Fruit fly (Drosophila melanogaster): ENCODE measurements around the gene sn.
A peak's percentile ranks its signal among the peaks of the same experiment; 100 is the strongest.

The sn gene

DNA sequence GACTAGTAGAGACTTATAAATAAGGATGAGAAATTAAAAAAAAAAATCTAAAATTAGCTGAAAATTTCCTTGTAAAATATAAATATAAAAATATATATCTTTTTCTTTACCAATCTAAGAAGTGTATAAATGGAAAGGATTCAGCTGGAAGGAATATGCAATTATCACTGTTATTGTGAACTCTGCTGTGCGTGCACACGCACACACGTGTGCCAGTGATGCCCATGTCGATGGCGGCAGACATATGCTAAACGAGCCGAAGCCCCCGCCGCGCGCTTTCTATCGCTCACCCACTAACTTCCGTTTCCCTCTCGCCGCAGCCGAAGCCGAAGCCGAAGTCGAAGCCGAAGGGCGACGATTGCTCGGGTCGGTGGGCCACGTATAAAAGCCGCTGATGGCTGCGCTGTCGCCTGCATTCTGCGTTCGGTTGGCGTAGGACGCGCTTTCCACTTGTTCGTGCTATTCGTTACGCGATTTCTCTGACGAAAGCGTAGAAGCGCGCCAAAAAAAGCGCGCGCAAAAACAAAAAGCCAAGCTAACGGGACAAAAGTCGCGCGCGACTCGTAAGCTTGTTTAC, 31.4 kb downstream of the sn start, which contains the start of gene Tbh (continued):
- TF ChIP-seq CG18011 (GFP tag; optimal IDR thresholded peaks at IDR 0.05) (no peak), CG18764 (GFP tag; optimal IDR thresholded peaks at IDR 0.05) (no peak), ranshi (GFP tag; IDR thresholded peaks at IDR 0.05) (no peak), CG32532 (GFP tag; IDR thresholded peaks at IDR 0.05) (peak; percentile 20; the same call in 1 of the 2 replicates), org-1 (GFP tag; optimal IDR thresholded peaks at IDR 0.05) (peak; percentile 33), Optix (GFP tag; IDR thresholded peaks at IDR 0.05) (no peak), Doc2 (GFP tag; IDR thresholded peaks at IDR 0.05) (no peak), MESR4 (GFP tag; optimal IDR thresholded peaks at IDR 0.05) (no peak), CG10267 (tag; optimal IDR thresholded peaks at IDR 0.05) (peak; percentile 5), CG11456 (GFP tag; IDR thresholded peaks at IDR 0.05) (no peak), Camta (GFP tag; optimal IDR thresholded peaks at IDR 0.05) (no peak), bigmax (GFP tag; optimal IDR thresholded peaks at IDR 0.05) (no peak), ssp (GFP tag; IDR thresholded peaks at IDR 0.05) (peak; percentile 20; the same call in 1 of the 2 replicates), CG17359 (tag; optimal IDR thresholded peaks at IDR 0.05) (peak; percentile 25), Stat92E (GFP tag; optimal IDR thresholded peaks at IDR 0.05) (no peak), CG8924 (tag; optimal IDR thresholded peaks at IDR 0.05) (no peak), jumu (GFP tag; optimal IDR thresholded peaks at IDR 0.05) (no peak), pb (GFP tag; optimal IDR thresholded peaks at IDR 0.05) (no peak), CG13123 (GFP tag; optimal IDR thresholded peaks at IDR 0.05) (no peak), ara (GFP tag; IDR thresholded peaks at IDR 0.05) (no peak), bcd (GFP tag; optimal IDR thresholded peaks at IDR 0.05) (peak; percentile 37), klu (GFP tag; IDR thresholded peaks at IDR 0.05) (no peak), insv (GFP tag; optimal IDR thresholded peaks at IDR 0.05) (no peak), nerfin-1 (tag; optimal IDR thresholded peaks at IDR 0.05) (no peak), CG1529 (GFP tag; optimal IDR thresholded peaks at IDR 0.05) (no peak), Mrtf (GFP tag; IDR thresholded peaks at IDR 0.05) (no peak), Eip74EF (GFP tag; optimal IDR thresholded peaks at IDR 0.05) (no peak), en (GFP tag; optimal IDR thresholded peaks at IDR 0.05) (no peak), CG10543 (GFP tag; optimal IDR thresholded peaks at IDR 0.05) (peak; percentile 24), ken (GFP tag; IDR thresholded peaks at IDR 0.05) (no peak), pho (GFP tag; optimal IDR thresholded peaks at IDR 0.05) (no peak), pros (GFP tag; optimal IDR thresholded peaks at IDR 0.05) (no peak), vfl (GFP tag; optimal IDR thresholded peaks at IDR 0.05) (no peak), CG10654 (GFP tag; optimal IDR thresholded peaks at IDR 0.05) (no peak), ttk (GFP tag; IDR thresholded peaks at IDR 0.05) (no peak), sd (tag; optimal IDR thresholded peaks at IDR 0.05) (no peak), CG3065 (GFP tag; optimal IDR thresholded peaks at IDR 0.05) (no peak), maf-S (GFP tag; optimal IDR thresholded peaks at IDR 0.05) (no peak), CG18476 (GFP tag; optimal IDR thresholded peaks at IDR 0.05) (no peak), rib (GFP tag; IDR thresholded peaks at IDR 0.05) (no peak), nmo (GFP tag; optimal IDR thresholded peaks at IDR 0.05) (peak; percentile 16), CG16815 (GFP tag; optimal IDR thresholded peaks at IDR 0.05) (no peak), disco-r (GFP tag; optimal IDR thresholded peaks at IDR 0.05) (no peak), Ada2b (GFP tag; IDR thresholded peaks at IDR 0.05) (peak; percentile 35; the same call in 1 of the 2 replicates), fd102C (GFP tag; optimal IDR thresholded peaks at IDR 0.05) (no peak), H2.0 (GFP tag; IDR thresholded peaks at IDR 0.05) (no peak), dimm (GFP tag; IDR thresholded peaks at IDR 0.05) (no peak), mirr (GFP tag; optimal IDR thresholded peaks at IDR 0.05) (no peak), CG12155 (GFP tag; optimal IDR thresholded peaks at IDR 0.05) (no peak), CG3726 (GFP tag; IDR thresholded peaks at IDR 0.05) (no peak), CG17361 (GFP tag; IDR thresholded peaks at IDR 0.05) (no peak; the same call in 2 of the 3 replicates)

All from whole organism, embryonic.